Worm (Caenorhabditis elegans): ENCODE measurements around the gene cht-3.

The cht-3 gene

DNA sequence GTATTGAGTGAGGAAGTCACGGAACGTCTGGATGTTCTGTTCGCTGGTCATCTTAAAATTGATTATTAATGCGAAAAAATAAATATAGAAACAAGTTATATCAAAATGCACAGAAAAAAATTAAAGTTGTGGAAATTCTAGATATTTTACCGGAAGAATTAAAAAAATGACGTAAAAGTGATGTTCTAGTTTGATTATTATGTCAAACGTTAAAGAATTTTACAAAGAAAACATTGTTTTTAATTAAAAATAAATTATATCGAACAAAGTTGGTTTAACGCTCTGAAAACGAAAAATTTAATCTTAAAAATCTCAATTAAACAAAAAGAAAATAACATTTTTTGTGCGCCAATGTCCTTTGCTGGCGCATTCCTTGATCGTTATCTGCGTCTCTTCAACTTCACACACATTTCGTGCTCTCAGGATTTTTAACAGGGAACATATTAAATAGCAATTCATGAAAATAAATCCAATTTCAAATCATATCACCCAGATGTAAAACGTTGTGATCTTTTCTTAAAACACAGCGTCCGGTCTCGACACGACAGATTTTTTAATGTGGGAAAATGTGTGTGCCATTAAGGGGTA, 41.2 kb downstream of the cht-3 start, which contains the start of gene tin-9.1 (continued):
- TF ChIP-seq ZK546.5 (tag; optimal IDR thresholded peaks at IDR 0.05): no peak
- TF ChIP-seq ztf-4 (tag; optimal IDR thresholded peaks at IDR 0.05): peak; percentile 49
- no peak for TF ChIP-seq Y55F3AM.14 (GFP tag; optimal IDR thresholded peaks at IDR 0.05)

DNA sequence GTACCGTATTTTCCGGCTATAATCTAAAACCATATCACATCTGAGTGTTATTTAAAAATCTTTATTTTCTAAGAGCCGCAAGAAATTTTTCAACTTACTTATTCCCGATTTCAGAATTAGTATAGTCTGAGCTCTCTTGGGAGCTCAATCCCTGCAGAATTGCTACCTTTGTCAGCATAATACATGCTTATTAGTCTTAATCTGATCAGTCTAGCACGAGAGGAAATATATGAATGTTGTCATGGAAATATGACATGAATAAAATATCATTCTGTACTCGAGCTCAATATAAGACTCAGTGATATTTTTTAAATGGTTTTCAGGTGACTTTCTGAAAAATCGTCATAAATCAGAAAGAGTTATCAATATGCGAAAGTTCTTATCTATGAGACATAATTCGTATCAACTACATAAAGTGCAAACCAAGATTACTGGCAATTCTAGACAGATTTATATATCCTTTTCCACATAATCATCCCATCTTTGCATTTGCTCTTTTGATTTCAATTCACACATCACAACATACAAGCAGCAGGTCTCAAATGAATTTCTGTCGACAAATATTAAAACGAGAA, 42.0 kb downstream of the cht-3 start:
- TF ChIP-seq aly-2 (tag; optimal IDR thresholded peaks at IDR 0.05) (no peak), lsy-2 (tag; optimal IDR thresholded peaks at IDR 0.05) (peak in 1 of 2 experiments; percentile 46), blmp-1 (tag; optimal IDR thresholded peaks at IDR 0.05; ENCODE audit: insufficient read depth) (no peak), mbf-1 (tag; optimal IDR thresholded peaks at IDR 0.05) (no peak), mdl-1 (tag; optimal IDR thresholded peaks at IDR 0.05) (no peak), nhr-11 (tag; optimal IDR thresholded peaks at IDR 0.05) (no peak), R02D3.7 (tag; optimal IDR thresholded peaks at IDR 0.05) (no peak), ztf-11 (tag; optimal IDR thresholded peaks at IDR 0.05) (no peak), nhr-6 (tag; optimal IDR thresholded peaks at IDR 0.05) (no peak), C34F6.9 (tag; optimal IDR thresholded peaks at IDR 0.05) (no peak), ZK546.5 (tag; optimal IDR thresholded peaks at IDR 0.05) (no peak), lin-39 (tag; optimal IDR thresholded peaks at IDR 0.05) (no peak), lin-11 (tag; optimal IDR thresholded peaks at IDR 0.05) (no peak), elt-3 (tag; optimal IDR thresholded peaks at IDR 0.05) (no peak), skn-1 (tag; optimal IDR thresholded peaks at IDR 0.05) (peak; percentile 70), mab-5 (tag; optimal IDR thresholded peaks at IDR 0.05) (no peak), ztf-4 (tag; optimal IDR thresholded peaks at IDR 0.05) (no peak), fos-1 (tag; optimal IDR thresholded peaks at IDR 0.05) (peak; percentile 60), nhr-21 (tag; optimal IDR thresholded peaks at IDR 0.05) (no peak), egl-27 (tag; optimal IDR thresholded peaks at IDR 0.05) (no peak), nhr-12 (tag; optimal IDR thresholded peaks at IDR 0.05) (no peak), Y55F3AM.14 (GFP tag; optimal IDR thresholded peaks at IDR 0.05) (no peak), unc-39 (tag; optimal IDR thresholded peaks at IDR 0.05) (no peak), ceh-82 (tag; optimal IDR thresholded peaks at IDR 0.05) (no peak), dmd-4 (tag; optimal IDR thresholded peaks at IDR 0.05) (no peak), crh-2 (tag; optimal IDR thresholded peaks at IDR 0.05) (no peak), sem-4 (tag; optimal IDR thresholded peaks at IDR 0.05) (no peak), alr-1 (tag; optimal IDR thresholded peaks at IDR 0.05) (no peak), nhr-23 (tag; optimal IDR thresholded peaks at IDR 0.05) (no peak), lin-13 (GFP tag; optimal IDR thresholded peaks at IDR 0.05) (no peak), elt-1 (tag; optimal IDR thresholded peaks at IDR 0.05) (no peak), gmeb-1 (tag; optimal IDR thresholded peaks at IDR 0.05) (no peak), sma-9 (GFP tag; optimal IDR thresholded peaks at IDR 0.05) (peak; percentile 22), sma-9 (tag; optimal IDR thresholded peaks at IDR 0.05) (no peak), nhr-77 (tag; optimal IDR thresholded peaks at IDR 0.05) (no peak), unc-55 (GFP tag; optimal IDR thresholded peaks at IDR 0.05) (no peak)

DNA sequence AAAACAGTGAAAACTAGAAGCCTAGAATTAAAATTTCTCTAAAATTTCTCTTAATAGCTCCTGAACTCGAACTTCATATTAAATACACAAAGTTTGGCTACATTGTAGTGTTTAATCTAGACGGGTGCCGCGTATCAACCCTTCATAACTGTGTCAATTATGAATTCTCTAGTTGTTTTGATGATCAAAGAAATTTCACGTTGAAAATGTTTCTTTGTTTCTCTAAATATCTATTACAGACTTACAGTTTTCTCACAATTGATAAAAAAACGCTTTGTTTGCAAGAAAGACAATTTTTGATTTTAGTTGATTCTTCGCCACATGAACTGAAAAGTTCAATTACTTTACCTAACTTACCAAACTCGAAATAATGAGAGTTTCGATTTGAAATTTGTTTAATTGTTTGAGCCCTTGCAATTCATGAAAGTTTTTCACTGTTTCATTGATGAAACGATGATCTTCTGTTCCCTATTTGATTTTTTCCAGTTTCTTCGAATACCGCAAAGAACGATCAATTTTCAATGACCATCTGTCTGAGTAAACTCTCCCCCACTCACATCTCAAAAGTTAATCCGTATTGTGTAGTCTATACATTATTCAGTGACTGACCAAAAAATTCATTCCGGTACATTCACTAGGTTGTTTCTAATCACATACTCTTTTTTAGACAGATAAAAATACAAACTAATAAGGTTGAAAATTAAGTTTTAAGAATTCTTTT, 43.4 kb downstream of the cht-3 start:
- TF ChIP-seq alr-1 (tag; optimal IDR thresholded peaks at IDR 0.05) (no peak), nhr-77 (tag; optimal IDR thresholded peaks at IDR 0.05) (no peak), R02D3.7 (tag; optimal IDR thresholded peaks at IDR 0.05) (no peak), peb-1 (tag; optimal IDR thresholded peaks at IDR 0.05) (no peak), mdl-1 (tag; optimal IDR thresholded peaks at IDR 0.05) (no peak), skn-1 (tag; optimal IDR thresholded peaks at IDR 0.05) (no peak), F13H6.1 (tag; optimal IDR thresholded peaks at IDR 0.05) (no peak), sma-9 (GFP tag; optimal IDR thresholded peaks at IDR 0.05) (peak; percentile 40), sma-9 (tag; optimal IDR thresholded peaks at IDR 0.05) (no peak), nhr-237 (tag; optimal IDR thresholded peaks at IDR 0.05) (no peak), lin-11 (tag; optimal IDR thresholded peaks at IDR 0.05) (no peak), nhr-23 (tag; optimal IDR thresholded peaks at IDR 0.05) (no peak), blmp-1 (tag; optimal IDR thresholded peaks at IDR 0.05; ENCODE audit: insufficient read depth) (no peak), ztf-1 (GFP tag; conservative IDR thresholded peaks at IDR 0.05) (no peak), nhr-10 (tag; optimal IDR thresholded peaks at IDR 0.05) (no peak), Y55F3AM.14 (GFP tag; optimal IDR thresholded peaks at IDR 0.05) (no peak), egl-27 (tag; optimal IDR thresholded peaks at IDR 0.05) (no peak), aly-2 (tag; optimal IDR thresholded peaks at IDR 0.05) (no peak), ztf-11 (tag; optimal IDR thresholded peaks at IDR 0.05) (no peak), C34F6.9 (tag; optimal IDR thresholded peaks at IDR 0.05) (no peak), ztf-4 (tag; optimal IDR thresholded peaks at IDR 0.05) (no peak), ama-1 (optimal IDR thresholded peaks at IDR 0.05) (no peak), elt-3 (tag; optimal IDR thresholded peaks at IDR 0.05) (no peak), nhr-6 (tag; optimal IDR thresholded peaks at IDR 0.05) (peak; percentile 19), nhr-25 (tag; optimal IDR thresholded peaks at IDR 0.05) (no peak), mab-5 (tag; optimal IDR thresholded peaks at IDR 0.05) (no peak), nhr-21 (tag; optimal IDR thresholded peaks at IDR 0.05) (peak; percentile 27), ceh-16 (tag; optimal IDR thresholded peaks at IDR 0.05) (no peak), unc-55 (GFP tag; optimal IDR thresholded peaks at IDR 0.05) (no peak), ceh-82 (tag; optimal IDR thresholded peaks at IDR 0.05) (no peak), dmd-4 (tag; optimal IDR thresholded peaks at IDR 0.05) (no peak), sma-3 (GFP tag; optimal IDR thresholded peaks at IDR 0.05) (no peak), nhr-11 (tag; optimal IDR thresholded peaks at IDR 0.05) (no peak), unc-39 (tag; optimal IDR thresholded peaks at IDR 0.05) (no peak)
